Worm (Caenorhabditis elegans) whole organism, L4 larva: ENCODE results near the gene inx-9.
A peak's percentile ranks its signal among the peaks of the same experiment; 100 is the strongest.

ENCODE experiments used
- F10B5.3 ChIP-seq: sonication (generic microtip); optimal IDR thresholded peaks from 2 replicates; lab custom pipeline; 2016; ENCODE audit warnings: mild to moderate bottlenecking, missing genetic modification characterization, missing compliant biosample characterization
- F26F4.8 ChIP-seq: fragments of 200-800 bp; sonication (Bioruptor generic); conservative IDR thresholded peaks from 2 replicates; pipeline ENCODE4 v1.3.6; 2022; ENCODE audit warnings: missing genetic modification characterization, missing compliant biosample characterization
- F49E8.2 ChIP-seq: sonication (generic microtip); optimal IDR thresholded peaks from 2 replicates; lab custom pipeline; 2016; ENCODE audit warnings: missing compliant biosample characterization, mild to moderate bottlenecking, missing genetic modification characterization, borderline replicate concordance
- R02D3.7 ChIP-seq: fragments of 150-350 bp; sonication (generic microtip); optimal IDR thresholded peaks from 3 replicates; lab custom pipeline; 2014; ENCODE audit warnings: missing biosample characterization, missing genetic modification characterization
- T20F7.1 ChIP-seq: fragments of 200-800 bp; sonication (Bioruptor generic); optimal IDR thresholded peaks from 2 replicates; lab custom pipeline; 2018; ENCODE audit warnings: mild to moderate bottlenecking, missing genetic modification characterization, missing compliant biosample characterization
- T26A8.4 ChIP-seq: fragments of 200-800 bp; sonication (Bioruptor generic); IDR thresholded peaks from 2 replicates; pipeline ENCODE4 v1.3.6; 2022; ENCODE audit warnings: missing genetic modification characterization, missing compliant biosample characterization
- Y105C5A.15 ChIP-seq: fragments of 200-800 bp; sonication (Bioruptor generic); IDR thresholded peaks from 2 replicates; pipeline ENCODE4 v1.3.6; 2022; ENCODE audit warnings: missing genetic modification characterization, missing compliant biosample characterization
- Y48G9A.11 ChIP-seq: fragments of 200-800 bp; sonication (Bioruptor generic); IDR thresholded peaks from 2 replicates; pipeline ENCODE4 v1.3.6; 2022; ENCODE audit warnings: missing genetic modification reagents, missing genetic modification characterization, missing compliant biosample characterization
- Y5F2A.4 ChIP-seq: fragments of 200-800 bp; sonication (Bioruptor generic); optimal IDR thresholded peaks from 2 replicates; lab custom pipeline; 2018; ENCODE audit warnings: mild to moderate bottlenecking, missing genetic modification characterization, missing compliant biosample characterization
- Y75B8A.6 ChIP-seq: fragments of 200-800 bp; sonication (Bioruptor generic); IDR thresholded peaks from 2 replicates; pipeline ENCODE4 v1.3.6; 2022; ENCODE audit warnings: missing genetic modification reagents, missing genetic modification characterization, missing compliant biosample characterization
- ZK337.2 ChIP-seq: fragments of 200-800 bp; sonication (Bioruptor generic); IDR thresholded peaks from 2 replicates; pipeline ENCODE4 v1.3.6; 2022; ENCODE audit warnings: missing genetic modification reagents, missing genetic modification characterization, missing compliant biosample characterization
- ZK546.5 ChIP-seq, 2 experiments: sonication (generic microtip); optimal IDR thresholded peaks; 2 replicates each; lab custom pipeline; 2017; ENCODE audit warnings: missing biosample characterization in 2 of 2, missing genetic modification characterization in 2 of 2
- aha-1 ChIP-seq: fragments of 150-350 bp; peaks from one replicate; lab custom pipeline; 2014; ENCODE audit warnings: missing biosample characterization, missing genetic modification characterization
- aly-2 ChIP-seq: sonication (generic microtip); optimal IDR thresholded peaks from 2 replicates; lab custom pipeline; 2018; ENCODE audit warnings: missing biosample characterization, missing genetic modification characterization
- ama-1 ChIP-seq: fragments of 150-350 bp; optimal IDR thresholded peaks from 2 replicates; lab custom pipeline; 2014; ENCODE audit warnings: inconsistent platforms, mixed read lengths
- attf-4 ChIP-seq: sonication (generic microtip); optimal IDR thresholded peaks from 3 replicates; lab custom pipeline; 2017; ENCODE audit warnings: missing biosample characterization, missing genetic modification characterization
- ceh-20 ChIP-seq: fragments of 200-800 bp; sonication (Bioruptor generic); IDR thresholded peaks from 2 replicates; pipeline ENCODE4 v1.3.6; 2022; ENCODE audit warnings: missing genetic modification reagents, missing genetic modification characterization, missing compliant biosample characterization
- ceh-32 ChIP-seq: sonication (generic microtip); optimal IDR thresholded peaks from 2 replicates; lab custom pipeline; 2016; ENCODE audit warnings: mild to moderate bottlenecking, missing genetic modification characterization, missing compliant biosample characterization; ENCODE audit not compliant: poor library complexity
- ctbp-1 ChIP-seq: fragments of 200-800 bp; sonication (Bioruptor generic); IDR thresholded peaks from 2 replicates; pipeline ENCODE4 v1.3.6; 2022; ENCODE audit warnings: missing genetic modification reagents, missing genetic modification characterization, missing compliant biosample characterization
- dmd-6 ChIP-seq: fragments of 200-800 bp; sonication (Bioruptor generic); IDR thresholded peaks from 2 replicates; pipeline ENCODE4 v1.3.6; 2022; ENCODE audit warnings: missing genetic modification reagents, missing genetic modification characterization, missing compliant biosample characterization
- egl-43 ChIP-seq: fragments of 200-800 bp; sonication (Bioruptor generic); IDR thresholded peaks from 2 replicates; pipeline ENCODE4 v1.3.6; 2022; ENCODE audit warnings: missing genetic modification reagents, missing genetic modification characterization, missing compliant biosample characterization
- fos-1 ChIP-seq: fragments of 150-350 bp; optimal IDR thresholded peaks from 2 replicates; lab custom pipeline; 2014; ENCODE audit warnings: missing biosample characterization, missing genetic modification characterization
- lin-15B ChIP-seq: fragments of 150-350 bp; sonication (generic microtip); optimal IDR thresholded peaks from 3 replicates; lab custom pipeline; 2014; ENCODE audit warnings: missing biosample characterization, missing genetic modification characterization
- lin-29 ChIP-seq: fragments of 200-800 bp; sonication (Bioruptor generic); IDR thresholded peaks from 2 replicates; pipeline ENCODE4 v1.3.6; 2022; ENCODE audit warnings: missing genetic modification reagents, missing genetic modification characterization, missing compliant biosample characterization
- lir-3 ChIP-seq: sonication (generic microtip); optimal IDR thresholded peaks from 2 replicates; lab custom pipeline; 2016; ENCODE audit warnings: mild to moderate bottlenecking, missing genetic modification characterization, missing compliant biosample characterization
- madf-5 ChIP-seq, 2 experiments: fragments of 200-800 bp; sonication (Bioruptor generic); IDR thresholded peaks; 2 replicates each; pipeline ENCODE4 v1.3.6; 2022; ENCODE audit warnings: missing compliant biosample characterization in 2 of 2, missing genetic modification characterization in 2 of 2
- madf-9 ChIP-seq: fragments of 200-800 bp; sonication (Bioruptor generic); conservative IDR thresholded peaks from 2 replicates; pipeline ENCODE4 v1.3.6; 2022; ENCODE audit warnings: missing genetic modification reagents, missing genetic modification characterization, missing compliant biosample characterization
- mdl-1 ChIP-seq, 2 experiments: fragments of 150-350 bp in 1 of 2; sonication (generic microtip) in 1 of 2; optimal IDR thresholded peaks; 2 replicates each; lab custom pipeline; 2014 to 2017; ENCODE audit warnings: missing biosample characterization in 2 of 2, missing genetic modification characterization in 2 of 2
- mep-1 ChIP-seq: fragments of 150-350 bp; sonication (generic microtip); optimal IDR thresholded peaks from 3 replicates; lab custom pipeline; 2014; ENCODE audit warnings: missing biosample characterization, missing genetic modification characterization
- mes-2 ChIP-seq: sonication (generic microtip); optimal IDR thresholded peaks from 2 replicates; lab custom pipeline; 2016; ENCODE audit warnings: missing genotype, mild to moderate bottlenecking, missing genetic modification characterization, missing compliant biosample characterization; ENCODE audit not compliant: poor library complexity, severe bottlenecking
- mxl-2 ChIP-seq: fragments of 200-800 bp; sonication (Bioruptor generic); conservative IDR thresholded peaks from 2 replicates; pipeline ENCODE4 v1.3.6; 2022; ENCODE audit warnings: missing genetic modification reagents, missing genetic modification characterization, missing compliant biosample characterization
- mxl-3 ChIP-seq: fragments of 200-800 bp; sonication (Bioruptor generic); optimal IDR thresholded peaks from 2 replicates; lab custom pipeline; 2018; ENCODE audit warnings: mild to moderate bottlenecking, missing genetic modification characterization, missing compliant biosample characterization
- nhr-10 ChIP-seq: fragments of 150-350 bp; optimal IDR thresholded peaks from 2 replicates; lab custom pipeline; 2014; ENCODE audit warnings: missing biosample characterization, missing genetic modification characterization
- nhr-11 ChIP-seq: fragments of 150-350 bp; optimal IDR thresholded peaks from 2 replicates; lab custom pipeline; 2014; ENCODE audit warnings: missing biosample characterization, missing genetic modification characterization
- nhr-28 ChIP-seq: fragments of 150-350 bp; optimal IDR thresholded peaks from 2 replicates; lab custom pipeline; 2014; ENCODE audit warnings: missing biosample characterization, missing genetic modification characterization
- nhr-41 ChIP-seq: fragments of 200-800 bp; sonication (Bioruptor generic); IDR thresholded peaks from 2 replicates; pipeline ENCODE4 v1.3.6; 2022; ENCODE audit warnings: missing genetic modification reagents, missing genetic modification characterization, missing compliant biosample characterization
- nhr-76 ChIP-seq: fragments of 150-350 bp; optimal IDR thresholded peaks from 2 replicates; lab custom pipeline; 2014; ENCODE audit warnings: missing biosample characterization, missing genetic modification characterization
- php-3 ChIP-seq: fragments of 200-800 bp; sonication (Bioruptor generic); IDR thresholded peaks from 2 replicates; pipeline ENCODE4 v1.3.6; 2022; ENCODE audit warnings: missing genetic modification reagents, missing genetic modification characterization, missing compliant biosample characterization
- pqm-1 ChIP-seq: sonication (generic microtip); optimal IDR thresholded peaks from 2 replicates; lab custom pipeline; 2017; ENCODE audit warnings: missing biosample characterization, missing genetic modification characterization
- rbr-2 ChIP-seq: sonication (generic microtip); optimal IDR thresholded peaks from 2 replicates; lab custom pipeline; 2016; ENCODE audit warnings: missing genotype, missing genetic modification characterization, missing compliant biosample characterization
- set-16 ChIP-seq: fragments of 200-800 bp; sonication (Bioruptor generic); IDR thresholded peaks from 2 replicates; pipeline ENCODE4 v1.3.6; 2022; ENCODE audit warnings: missing genetic modification reagents, missing genetic modification characterization, missing compliant biosample characterization
- skn-1 ChIP-seq: fragments of 150-350 bp; optimal IDR thresholded peaks from 2 replicates; lab custom pipeline; 2014; ENCODE audit warnings: missing biosample characterization, missing genetic modification characterization
- snpc-1.2 ChIP-seq: fragments of 200-800 bp; sonication (Bioruptor generic); IDR thresholded peaks from 2 replicates; pipeline ENCODE4 v1.3.6; 2022; ENCODE audit warnings: missing genetic modification reagents, missing genetic modification characterization, missing compliant biosample characterization
- tra-1 ChIP-seq: fragments of 200-800 bp; sonication (Bioruptor generic); IDR thresholded peaks from 2 replicates; pipeline ENCODE4 v1.3.6; 2022; ENCODE audit warnings: missing genetic modification reagents, missing genetic modification characterization, missing compliant biosample characterization
- unc-130 ChIP-seq: sonication (generic microtip); optimal IDR thresholded peaks from 2 replicates; lab custom pipeline; 2016; ENCODE audit warnings: missing genetic modification reagents, missing genetic modification characterization, missing compliant biosample characterization
- unc-39 ChIP-seq: sonication (generic microtip); optimal IDR thresholded peaks from 2 replicates; lab custom pipeline; 2017; ENCODE audit warnings: missing biosample characterization, missing genetic modification characterization
- unc-62 ChIP-seq, 3 experiments: fragments of 150-350 bp in 1 of 3; sonication (generic microtip); optimal IDR thresholded peaks in 2 of 3; peaks in 1 of 3; 1 replicate in 1 of 3; 2 replicates in 2 of 3; lab custom pipeline; 2014 to 2017; ENCODE audit warnings: missing biosample characterization in 3 of 3, missing genetic modification characterization in 3 of 3, missing genetic modification reagents in 3 of 3, missing genotype in 1 of 3
- vab-7 ChIP-seq: fragments of 200-800 bp; sonication (Bioruptor generic); IDR thresholded peaks from 2 replicates; pipeline ENCODE4 v1.3.6; 2022; ENCODE audit warnings: missing genetic modification reagents, missing genetic modification characterization, missing compliant biosample characterization
- zfp-3 ChIP-seq: fragments of 200-800 bp; sonication (Bioruptor generic); conservative IDR thresholded peaks from 2 replicates; pipeline ENCODE4 v1.3.6; 2022; ENCODE audit warnings: missing genetic modification reagents, missing genetic modification characterization, missing compliant biosample characterization
- ztf-11 ChIP-seq: fragments of 150-350 bp; optimal IDR thresholded peaks from 2 replicates; lab custom pipeline; 2014; ENCODE audit warnings: missing biosample characterization, missing genetic modification characterization
- ztf-7 ChIP-seq: fragments of 150-350 bp; optimal IDR thresholded peaks from 2 replicates; lab custom pipeline; 2014; ENCODE audit warnings: missing biosample characterization, missing genetic modification characterization

inx-9 gene

ce11 chrIV:11692071-11692673 is 16.0 kb downstream of the inx-9 start (continued):
- TF ChIP-seq zfp-3 (GFP tag; lab: Robert Waterston, UW) (no peak), Y5F2A.4 (no peak), ZK337.2 (GFP tag; lab: Robert Waterston, UW) (no peak), unc-62 (GFP tag; optimal IDR thresholded peaks at IDR 0.05 in 1 of 2; lab: Kevin White, UChicago) (peak; percentile 48 to 99), unc-62 (tag; optimal IDR thresholded peaks at IDR 0.05; lab: Kevin White, UChicago) (no peak), T20F7.1 (GFP tag; lab: Kevin White, UChicago) (peak; percentile 62), nhr-10 (no peak), mes-2 (tag; lab: Kevin White, UChicago) (peak; percentile 70), pqm-1 (tag; lab: Kevin White, UChicago) (peak; percentile 74), vab-7 (GFP tag; lab: Robert Waterston, UW) (no peak), mep-1 (tag; lab: Kevin White, UChicago) (peak; percentile 87), snpc-1.2 (GFP tag; lab: Robert Waterston, UW) (no peak), unc-39 (tag; lab: Kevin White, UChicago) (no peak), skn-1 (no peak), nhr-11 (tag; lab: Kevin White, UChicago) (peak; percentile 50), unc-130 (GFP tag; lab: Kevin White, UChicago) (no peak), ama-1 (lab: Kevin White, UChicago) (no peak), Y105C5A.15 (no peak), set-16 (GFP tag; lab: Robert Waterston, UW) (peak; percentile 65), ceh-32 (tag; lab: Kevin White, UChicago) (no peak), ztf-7 (tag; lab: Kevin White, UChicago) (no peak), F49E8.2 (no peak), ztf-11 (tag; lab: Kevin White, UChicago) (no peak), ZK546.5 (tag; optimal IDR thresholded peaks at IDR 0.05; lab: Kevin White, UChicago) (no peak), nhr-76 (tag; lab: Kevin White, UChicago) (no peak), T26A8.4 (GFP tag; lab: Robert Waterston, UW) (no peak), nhr-41 (GFP tag; lab: Robert Waterston, UW) (peak; percentile 58; the same call in 1 of the 2 replicates), mxl-3 (peak; percentile 98), dmd-6 (GFP tag; lab: Robert Waterston, UW) (peak; percentile 86), mxl-2 (GFP tag; lab: Robert Waterston, UW) (no peak), attf-4 (no peak), madf-5 (GFP tag; IDR thresholded peaks at IDR 0.05; lab: Robert Waterston, UW) (no peak), tra-1 (GFP tag; lab: Robert Waterston, UW) (peak; percentile 62; the same call in 1 of the 2 replicates), Y48G9A.11 (GFP tag; lab: Robert Waterston, UW) (no peak), F26F4.8 (GFP tag; lab: Robert Waterston, UW) (no peak), fos-1 (tag; lab: Kevin White, UChicago) (no peak), Y75B8A.6 (GFP tag; lab: Robert Waterston, UW) (no peak), ceh-20 (GFP tag; lab: Robert Waterston, UW) (0 out of 2 replicates have a peak, but pooled peaks have one; percentile 26), F10B5.3 (tag; lab: Kevin White, UChicago) (no peak), rbr-2 (tag; lab: Kevin White, UChicago) (peak; percentile 73), aly-2 (tag; lab: Kevin White, UChicago) (no peak), php-3 (GFP tag; lab: Robert Waterston, UW) (no peak), madf-9 (GFP tag; lab: Robert Waterston, UW) (peak; percentile 39; the same call in 1 of the 2 replicates), mdl-1 (tag; optimal IDR thresholded peaks at IDR 0.05; lab: Kevin White, UChicago) (peak; percentile 41 to 85), aha-1 (peak; percentile 95), R02D3.7 (tag; lab: Kevin White, UChicago) (no peak), egl-43 (GFP tag; lab: Robert Waterston, UW) (peak; percentile 67; the same call in 1 of the 2 replicates), nhr-28 (tag; lab: Kevin White, UChicago) (peak; percentile 96), lin-15B (no peak), lin-29 (no peak), lir-3 (tag; lab: Kevin White, UChicago) (no peak), ctbp-1 (GFP tag; lab: Robert Waterston, UW) (0 out of 2 replicates have a peak, but pooled peaks have one; percentile 56)
